Worm (Caenorhabditis elegans) whole organism, young adult: Measurements from ENCODE around the gene R13A5.15.

Experiments
- B0261.1 ChIP-seq: sonication (generic microtip); optimal IDR thresholded peaks from 2 replicates; lab custom pipeline; 2016; ENCODE audit warnings: mild to moderate bottlenecking, missing genetic modification characterization, moderate library complexity, missing compliant biosample characterization
- C17E4.6 ChIP-seq: fragments of 200-800 bp; sonication (Bioruptor generic); IDR thresholded peaks from 2 replicates; pipeline ENCODE4 v1.3.6; 2022; ENCODE audit warnings: missing genetic modification reagents, missing genetic modification characterization, missing compliant biosample characterization
- D2030.7 ChIP-seq: fragments of 200-800 bp; sonication (Bioruptor generic); IDR thresholded peaks from 2 replicates; pipeline ENCODE4 v1.3.6; 2022; ENCODE audit warnings: missing genetic modification reagents, missing genetic modification characterization, missing compliant biosample characterization
- F23B12.7 ChIP-seq: sonication (generic microtip); optimal IDR thresholded peaks from 2 replicates; lab custom pipeline; 2017; ENCODE audit warnings: missing genetic modification characterization, mild to moderate bottlenecking, missing compliant biosample characterization, antibody characterized with exemption, moderate library complexity; ENCODE audit not compliant: insufficient read depth
- F37B4.10 ChIP-seq: fragments of 200-800 bp; sonication (Bioruptor generic); IDR thresholded peaks from 2 replicates; pipeline ENCODE4 v1.3.6; 2022; ENCODE audit warnings: missing genetic modification characterization, missing compliant biosample characterization
- F39B2.1 ChIP-seq: fragments of 200-800 bp; sonication (Bioruptor generic); IDR thresholded peaks from 2 replicates; pipeline ENCODE4 v1.3.6; 2022; ENCODE audit warnings: missing genetic modification reagents, missing genetic modification characterization, missing compliant biosample characterization
- F49E8.2 ChIP-seq: sonication (generic microtip); optimal IDR thresholded peaks from 3 replicates; lab custom pipeline; 2017; ENCODE audit warnings: missing genetic modification characterization, mild to moderate bottlenecking, missing compliant biosample characterization, antibody characterized with exemption, moderate library complexity; ENCODE audit not compliant: insufficient read depth
- K11D2.4 ChIP-seq: fragments of 200-800 bp; sonication (Bioruptor generic); IDR thresholded peaks from 2 replicates; pipeline ENCODE4 v1.3.6; 2022; ENCODE audit warnings: missing genetic modification reagents, missing genetic modification characterization, missing compliant biosample characterization
- K12H6.12 ChIP-seq: fragments of 200-800 bp; sonication (Bioruptor generic); optimal IDR thresholded peaks from 2 replicates; lab custom pipeline; 2018; ENCODE audit warnings: mild to moderate bottlenecking, missing genetic modification characterization, missing compliant biosample characterization
- Y56A3A.18 ChIP-seq: fragments of 200-800 bp; sonication (Bioruptor generic); IDR thresholded peaks from 2 replicates; pipeline ENCODE4 v1.3.6; 2022; ENCODE audit warnings: missing genetic modification reagents, missing genetic modification characterization, missing compliant biosample characterization
- akir-1 ChIP-seq: fragments of 200-800 bp; sonication (Bioruptor generic); optimal IDR thresholded peaks from 2 replicates; lab custom pipeline; 2018; ENCODE audit warnings: mild to moderate bottlenecking, missing genetic modification characterization, moderate library complexity, missing compliant biosample characterization
- ama-1 ChIP-seq, 3 experiments: fragments of 150-350 bp in 1 of 3; sonication (generic microtip) in 2 of 3; optimal IDR thresholded peaks; 2 replicates each; lab custom pipeline; 2014 to 2018; ENCODE audit warnings: missing biosample characterization in 2 of 3, missing genetic modification characterization in 2 of 3, missing genetic modification reagents in 2 of 3
- aptf-3 ChIP-seq: fragments of 200-800 bp; sonication (Bioruptor generic); IDR thresholded peaks from 2 replicates; pipeline ENCODE4 v1.3.6; 2022; ENCODE audit warnings: missing genetic modification characterization, missing compliant biosample characterization
- athp-1 ChIP-seq: sonication (generic microtip); optimal IDR thresholded peaks from 2 replicates; lab custom pipeline; 2017; ENCODE audit warnings: mild to moderate bottlenecking, missing genetic modification characterization, missing compliant biosample characterization
- attf-3 ChIP-seq: fragments of 200-800 bp; sonication (Bioruptor generic); conservative IDR thresholded peaks from 2 replicates; pipeline ENCODE4 v1.3.6; 2022; ENCODE audit warnings: missing genetic modification reagents, missing genetic modification characterization, missing compliant biosample characterization
- bed-2 ChIP-seq: fragments of 200-800 bp; sonication (Bioruptor generic); IDR thresholded peaks from 2 replicates; pipeline ENCODE4 v1.3.6; 2022; ENCODE audit warnings: missing genetic modification reagents, missing genetic modification characterization, missing compliant biosample characterization
- cebp-2 ChIP-seq: fragments of 200-800 bp; sonication (Bioruptor generic); IDR thresholded peaks from 2 replicates; pipeline ENCODE4 v1.3.6; 2022; ENCODE audit warnings: missing genetic modification characterization, missing compliant biosample characterization
- ceh-27 ChIP-seq: fragments of 200-800 bp; sonication (Bioruptor generic); optimal IDR thresholded peaks from 2 replicates; lab custom pipeline; 2018; ENCODE audit warnings: mild to moderate bottlenecking, missing genetic modification characterization, moderate library complexity, missing compliant biosample characterization
- chd-7 ChIP-seq: sonication (generic microtip); optimal IDR thresholded peaks from 2 replicates; lab custom pipeline; 2016; ENCODE audit warnings: mild to moderate bottlenecking, missing genetic modification characterization, moderate library complexity, missing compliant biosample characterization
- die-1 ChIP-seq: sonication (generic microtip); optimal IDR thresholded peaks from 2 replicates; lab custom pipeline; 2016; ENCODE audit warnings: missing genotype, mild to moderate bottlenecking, missing genetic modification characterization, missing compliant biosample characterization
- dox-1 ChIP-seq: fragments of 200-800 bp; sonication (Bioruptor generic); IDR thresholded peaks from 2 replicates; pipeline ENCODE4 v1.3.6; 2022; ENCODE audit warnings: missing genetic modification reagents, missing genetic modification characterization, missing compliant biosample characterization
- ekl-4 ChIP-seq: fragments of 200-800 bp; sonication (Bioruptor generic); IDR thresholded peaks from 2 replicates; pipeline ENCODE4 v1.3.6; 2022; ENCODE audit warnings: missing genetic modification reagents, missing genetic modification characterization, missing compliant biosample characterization
- ets-4 ChIP-seq: fragments of 200-800 bp; sonication (Bioruptor generic); optimal IDR thresholded peaks from 2 replicates; lab custom pipeline; 2018; ENCODE audit warnings: mild to moderate bottlenecking, missing genetic modification characterization, missing compliant biosample characterization
- fkh-3 ChIP-seq: sonication (generic microtip); optimal IDR thresholded peaks from 2 replicates; lab custom pipeline; 2016; ENCODE audit warnings: mild to moderate bottlenecking, missing genetic modification characterization, missing compliant biosample characterization
- him-1 ChIP-seq: sonication (generic microtip); optimal IDR thresholded peaks from 2 replicates; lab custom pipeline; 2016; ENCODE audit warnings: missing genotype, missing genetic modification reagents, missing genetic modification characterization, missing compliant biosample characterization
- hmg-1.2 ChIP-seq: fragments of 200-800 bp; sonication (Bioruptor generic); IDR thresholded peaks from 2 replicates; pipeline ENCODE4 v1.3.6; 2022; ENCODE audit warnings: missing genetic modification reagents, missing genetic modification characterization, missing compliant biosample characterization
- lin-40 ChIP-seq: sonication (generic microtip); optimal IDR thresholded peaks from 2 replicates; lab custom pipeline; 2016; ENCODE audit warnings: missing genetic modification characterization, mild to moderate bottlenecking, missing compliant biosample characterization, missing genotype, missing genetic modification reagents
- lsl-1 ChIP-seq: fragments of 200-800 bp; sonication (Bioruptor generic); optimal IDR thresholded peaks from 2 replicates; lab custom pipeline; 2018; ENCODE audit warnings: mild to moderate bottlenecking, missing genetic modification characterization, moderate library complexity, missing compliant biosample characterization
- madf-3 ChIP-seq: fragments of 200-800 bp; sonication (Bioruptor generic); IDR thresholded peaks from 2 replicates; pipeline ENCODE4 v1.3.6; 2022; ENCODE audit warnings: missing genetic modification reagents, missing genetic modification characterization, missing compliant biosample characterization
- madf-6 ChIP-seq: fragments of 200-800 bp; sonication (Bioruptor generic); IDR thresholded peaks from 2 replicates; pipeline ENCODE4 v1.3.6; 2022; ENCODE audit warnings: missing genetic modification reagents, missing genetic modification characterization, missing compliant biosample characterization
- madf-8 ChIP-seq: fragments of 200-800 bp; sonication (Bioruptor generic); conservative IDR thresholded peaks from 2 replicates; pipeline ENCODE4 v1.3.6; 2022; ENCODE audit warnings: missing genetic modification reagents, missing genetic modification characterization, missing compliant biosample characterization
- mxl-1 ChIP-seq: sonication (generic microtip); optimal IDR thresholded peaks from 2 replicates; lab custom pipeline; 2016; ENCODE audit warnings: missing genetic modification characterization, missing compliant biosample characterization
- nfya-1 ChIP-seq: sonication (generic microtip); optimal IDR thresholded peaks from 2 replicates; lab custom pipeline; 2017; ENCODE audit warnings: antibody characterized with exemption, missing compliant biosample characterization, missing genetic modification characterization, borderline replicate concordance; ENCODE audit not compliant: insufficient read depth
- nhr-27 ChIP-seq: fragments of 200-800 bp; sonication (Bioruptor generic); optimal IDR thresholded peaks from 2 replicates; lab custom pipeline; 2018; ENCODE audit warnings: mild to moderate bottlenecking, missing genetic modification characterization, moderate library complexity, missing compliant biosample characterization
- nhr-80 ChIP-seq: sonication (generic microtip); optimal IDR thresholded peaks from 2 replicates; lab custom pipeline; 2016; ENCODE audit warnings: missing genetic modification characterization, missing compliant biosample characterization
- rcor-1 ChIP-seq: fragments of 200-800 bp; sonication (Bioruptor generic); IDR thresholded peaks from 2 replicates; pipeline ENCODE4 v1.3.6; 2022; ENCODE audit warnings: missing genetic modification reagents, missing genetic modification characterization, missing compliant biosample characterization
- snpc-1.3 ChIP-seq: sonication (generic microtip); optimal IDR thresholded peaks from 2 replicates; lab custom pipeline; 2017; ENCODE audit warnings: missing genetic modification characterization, mild to moderate bottlenecking, missing compliant biosample characterization, antibody characterized with exemption, moderate library complexity, missing genotype, missing genetic modification reagents; ENCODE audit not compliant: insufficient read depth
- snpc-3.4 ChIP-seq: sonication (generic microtip); optimal IDR thresholded peaks from 2 replicates; lab custom pipeline; 2017; ENCODE audit warnings: missing genetic modification characterization, mild to moderate bottlenecking, missing compliant biosample characterization, antibody characterized with exemption, moderate library complexity, missing genotype, missing genetic modification reagents
- snpc-4 ChIP-seq, 5 experiments: fragments of 150-350 bp in 1 of 5; sonication (generic microtip) in 4 of 5; optimal IDR thresholded peaks; 2 replicates each; lab custom pipeline; 2014 to 2018; ENCODE audit warnings: missing genetic modification characterization in 5 of 5, missing biosample characterization in 3 of 5, antibody characterized with exemption in 2 of 5, mild to moderate bottlenecking in 2 of 5, missing compliant biosample characterization in 2 of 5, missing genotype in 2 of 5, moderate library complexity in 2 of 5, missing genetic modification reagents in 1 of 5
- tbp1 ChIP-seq: fragments of 200-800 bp; sonication (Bioruptor generic); optimal IDR thresholded peaks from 2 replicates; lab custom pipeline; 2018; ENCODE audit warnings: mild to moderate bottlenecking, missing genetic modification characterization, missing compliant biosample characterization
- tbx-9 ChIP-seq: sonication (generic microtip); optimal IDR thresholded peaks from 2 replicates; lab custom pipeline; 2016; ENCODE audit warnings: borderline replicate concordance, missing genetic modification characterization, inconsistent platforms, missing compliant biosample characterization
- ztf-18 ChIP-seq: sonication (generic microtip); optimal IDR thresholded peaks from 2 replicates; lab custom pipeline; 2016; ENCODE audit warnings: missing genotype, mild to moderate bottlenecking, missing genetic modification characterization, missing compliant biosample characterization
- ztf-25 ChIP-seq: fragments of 200-800 bp; sonication (Bioruptor generic); IDR thresholded peaks from 2 replicates; pipeline ENCODE4 v1.3.6; 2022; ENCODE audit warnings: missing genetic modification reagents, missing genetic modification characterization, missing compliant biosample characterization
- ztf-26 ChIP-seq: sonication (generic microtip); optimal IDR thresholded peaks from 2 replicates; lab custom pipeline; 2017; ENCODE audit warnings: missing genetic modification characterization, missing compliant biosample characterization
- ztf-28 ChIP-seq: fragments of 200-800 bp; sonication (Bioruptor generic); IDR thresholded peaks from 2 replicates; pipeline ENCODE4 v1.3.6; 2022; ENCODE audit warnings: missing genetic modification reagents, missing genetic modification characterization, missing compliant biosample characterization

R13A5.15 gene

ce11 chrIII:7572781-7573400 lies 15.2 kb downstream of the R13A5.15 start, which contains the start of the genes rpl-9 and lpd-7 (continued):
- TF ChIP-seq bed-2 (GFP tag; lab: Robert Waterston, UW), result no peak
- peak; percentile 65; the same call in 1 of the 2 replicates for TF ChIP-seq attf-3 (GFP tag; lab: Robert Waterston, UW)
- TF ChIP-seq nhr-27 (tag; lab: Kevin White, UChicago), result no peak
- TF ChIP-seq madf-3 (GFP tag; lab: Robert Waterston, UW), result peak; percentile 67; the same call in 1 of the 2 replicates
- TF ChIP-seq ekl-4 (GFP tag; lab: Robert Waterston, UW), result no peak
- no peak for TF ChIP-seq B0261.1 (tag; lab: Kevin White, UChicago)
- TF ChIP-seq dox-1 (GFP tag; lab: Robert Waterston, UW), result peak; percentile 53; the same call in 1 of the 2 replicates
- TF ChIP-seq fkh-3, result no peak
- TF ChIP-seq ztf-25 (GFP tag; lab: Robert Waterston, UW), result no peak
- TF ChIP-seq snpc-3.4, result no peak
- peak; percentile 30 for TF ChIP-seq ztf-18 (tag; lab: Kevin White, UChicago)
- TF ChIP-seq ztf-28, result peak; percentile 55; the same call in 1 of the 2 replicates
- no peak for TF ChIP-seq chd-7 (tag; lab: Kevin White, UChicago)
- peak; percentile 4 for TF ChIP-seq snpc-1.3 (tag; lab: Kevin White, UChicago)
- TF ChIP-seq rcor-1 (GFP tag; lab: Robert Waterston, UW), result no peak; the same call in 1 of the 2 replicates
- no peak for TF ChIP-seq K11D2.4 (GFP tag; lab: Robert Waterston, UW)
- no peak for TF ChIP-seq madf-8
- TF ChIP-seq tbx-9 (tag; lab: Kevin White, UChicago), result no peak
- no peak for TF ChIP-seq cebp-2
- no peak for TF ChIP-seq akir-1 (GFP tag; lab: Kevin White, UChicago)
- no peak for TF ChIP-seq K12H6.12 (tag; lab: Kevin White, UChicago)
- no peak for TF ChIP-seq ets-4 (GFP tag; lab: Kevin White, UChicago)
- TF ChIP-seq ceh-27 (GFP tag; lab: Kevin White, UChicago), result peak; percentile 75
- peak; percentile 22 for TF ChIP-seq tbp1
- TF ChIP-seq lin-40 (tag; lab: Kevin White, UChicago), result peak; percentile 40
- peak; percentile 75 for TF ChIP-seq F23B12.7 (tag; lab: Kevin White, UChicago)
- TF ChIP-seq nhr-80 (tag; lab: Kevin White, UChicago), result peak; percentile 59
- TF ChIP-seq hmg-1.2 (GFP tag; lab: Robert Waterston, UW), result peak; percentile 82; the same call in 1 of the 2 replicates

ce11 chrIII:7571726-7572125 lies 16.4 kb downstream of the R13A5.15 start:
- no peak for TF ChIP-seq athp-1 (tag; lab: Kevin White, UChicago)
- no peak for TF ChIP-seq B0261.1 (tag; lab: Kevin White, UChicago)
- peak; percentile 19 for TF ChIP-seq die-1 (tag; lab: Kevin White, UChicago)
- TF ChIP-seq snpc-3.4, result peak; percentile 13
- no peak for TF ChIP-seq cebp-2
- TF ChIP-seq lsl-1 (GFP tag; lab: Kevin White, UChicago), result peak; percentile 54
- TF ChIP-seq snpc-4 (GFP tag; optimal IDR thresholded peaks at IDR 0.05; lab: Kevin White, UChicago), result peak; percentile 2
- TF ChIP-seq snpc-4 (tag; optimal IDR thresholded peaks at IDR 0.05; lab: Kevin White, UChicago), result peak in 1 of 4 experiments; percentile 48
- peak; percentile 15 for TF ChIP-seq ztf-18 (tag; lab: Kevin White, UChicago)
- no peak for TF ChIP-seq ama-1 (optimal IDR thresholded peaks at IDR 0.05; lab: Kevin White, UChicago)
- TF ChIP-seq ama-1 (GFP tag; optimal IDR thresholded peaks at IDR 0.05; lab: Kevin White, UChicago), result no peak
- TF ChIP-seq madf-6 (GFP tag; lab: Robert Waterston, UW), result peak; percentile 56
- no peak for TF ChIP-seq nfya-1 (tag; lab: Kevin White, UChicago)
- TF ChIP-seq C17E4.6 (GFP tag; lab: Robert Waterston, UW), result 0 out of 2 replicates have a peak, but pooled peaks have one; percentile 33
- no peak for TF ChIP-seq F37B4.10 (GFP tag; lab: Robert Waterston, UW)
- peak; percentile 50 for TF ChIP-seq F49E8.2 (tag; lab: Kevin White, UChicago)
- TF ChIP-seq Y56A3A.18 (GFP tag; lab: Robert Waterston, UW), result peak; percentile 78
- TF ChIP-seq aptf-3 (GFP tag; lab: Robert Waterston, UW), result no peak
- no peak for TF ChIP-seq mxl-1
- TF ChIP-seq ceh-27 (GFP tag; lab: Kevin White, UChicago), result no peak
- peak; percentile 51 for TF ChIP-seq him-1 (tag; lab: Kevin White, UChicago)
- TF ChIP-seq F39B2.1, result no peak
- TF ChIP-seq D2030.7 (GFP tag; lab: Robert Waterston, UW), result peak; percentile 27; the same call in 1 of the 2 replicates
- no peak for TF ChIP-seq ztf-26
